Fruit fly (Drosophila melanogaster) whole organism, embryonic: ENCODE data around the gene Ucp4A.

Experiments used
- Abd-B ChIP-seq: fragments of 200-800 bp; sonication (Bioruptor generic); optimal IDR thresholded peaks from 2 replicates; lab custom pipeline; 2018; ENCODE audit warnings: missing biosample characterization, mild to moderate bottlenecking, missing genetic modification characterization, moderate library complexity
- Atf6 ChIP-seq: fragments of 200-800 bp; sonication (Bioruptor generic); IDR thresholded peaks from 2 replicates; pipeline ENCODE4 v1.3.6; 2022; ENCODE audit warnings: missing biosample characterization, missing genetic modification characterization
- B-H2 ChIP-seq: fragments of 200-800 bp; sonication (Bioruptor generic); optimal IDR thresholded peaks from 2 replicates; lab custom pipeline; 2018; ENCODE audit warnings: missing biosample characterization, mild to moderate bottlenecking, missing genetic modification characterization
- C15 ChIP-seq: fragments of 200-800 bp; sonication (Bioruptor generic); IDR thresholded peaks from 3 replicates; pipeline ENCODE4 v1.3.6; 2022; ENCODE audit warnings: missing biosample characterization, missing genetic modification characterization
- CG1024 ChIP-seq: fragments of 200-800 bp; sonication (Bioruptor generic); IDR thresholded peaks from 2 replicates; pipeline ENCODE4 v1.3.6; 2022; ENCODE audit warnings: missing biosample characterization, missing genetic modification characterization
- CG11456 ChIP-seq: fragments of 200-800 bp; sonication (Bioruptor generic); IDR thresholded peaks from 3 replicates; pipeline ENCODE4 v1.3.6; 2022; ENCODE audit warnings: missing biosample characterization, missing genetic modification characterization
- CG12104 ChIP-seq: fragments of 200-800 bp; sonication (Bioruptor generic); optimal IDR thresholded peaks from 3 replicates; lab custom pipeline; 2016; ENCODE audit warnings: missing biosample characterization, missing genetic modification characterization
- CG12391 ChIP-seq: fragments of 200-800 bp; sonication (Bioruptor generic); optimal IDR thresholded peaks from 3 replicates; lab custom pipeline; 2018; ENCODE audit warnings: missing biosample characterization, mild to moderate bottlenecking, missing genetic modification characterization, moderate library complexity
- CG12769 ChIP-seq: fragments of 200-800 bp; sonication (Bioruptor generic); optimal IDR thresholded peaks from 2 replicates; lab custom pipeline; 2019; ENCODE audit warnings: missing biosample characterization, mild to moderate bottlenecking, missing genetic modification characterization, moderate library complexity
- CG13287 ChIP-seq: fragments of 200-800 bp; sonication (Bioruptor generic); IDR thresholded peaks from 2 replicates; pipeline ENCODE4 v1.3.6; 2022; ENCODE audit warnings: missing biosample characterization, missing genetic modification characterization; ENCODE audit not compliant: partially characterized antibody
- CG13424 ChIP-seq: fragments of 200-800 bp; sonication (Bioruptor generic); optimal IDR thresholded peaks from 2 replicates; lab custom pipeline; 2019; ENCODE audit warnings: missing biosample characterization, mild to moderate bottlenecking, missing genetic modification characterization, moderate library complexity
- CG14710 ChIP-seq: fragments of 200-800 bp; sonication (Bioruptor generic); optimal IDR thresholded peaks from 3 replicates; lab custom pipeline; 2019; ENCODE audit warnings: missing biosample characterization, mild to moderate bottlenecking, missing genetic modification characterization, moderate library complexity
- CG14965 ChIP-seq: fragments of 200-800 bp; sonication (Bioruptor generic); optimal IDR thresholded peaks from 2 replicates; lab custom pipeline; 2016; ENCODE audit warnings: missing biosample characterization, missing genetic modification characterization, borderline replicate concordance
- CG17186 ChIP-seq: fragments of 200-800 bp; sonication (Bioruptor generic); optimal IDR thresholded peaks from 3 replicates; lab custom pipeline; 2017; ENCODE audit warnings: missing biosample characterization, missing genetic modification reagents, missing genetic modification characterization
- CG17829 ChIP-seq: fragments of 200-800 bp; optimal IDR thresholded peaks from 2 replicates; lab custom pipeline; 2019; ENCODE audit warnings: missing biosample characterization, mild to moderate bottlenecking, missing genetic modification characterization, moderate library complexity
- CG2120 ChIP-seq: fragments of 200-800 bp; sonication (Bioruptor generic); optimal IDR thresholded peaks from 3 replicates; lab custom pipeline; 2016; ENCODE audit warnings: missing biosample characterization, missing genetic modification characterization
- CG2199 ChIP-seq: fragments of 200-800 bp; sonication (Bioruptor generic); IDR thresholded peaks from 3 replicates; pipeline ENCODE4 v1.3.6; 2022; ENCODE audit warnings: missing biosample characterization, missing genetic modification characterization
- CG2712 ChIP-seq: fragments of 200-800 bp; optimal IDR thresholded peaks from 3 replicates; lab custom pipeline; 2019; ENCODE audit warnings: missing biosample characterization, mild to moderate bottlenecking, missing genetic modification characterization, moderate library complexity
- CG2889 ChIP-seq: fragments of 200-800 bp; sonication (Bioruptor generic); IDR thresholded peaks from 3 replicates; pipeline ENCODE4 v1.3.6; 2022; ENCODE audit warnings: missing biosample characterization, missing genetic modification characterization
- CG30020 ChIP-seq: fragments of 200-800 bp; optimal IDR thresholded peaks from 2 replicates; lab custom pipeline; 2019; ENCODE audit warnings: missing biosample characterization, mild to moderate bottlenecking, missing genetic modification characterization, moderate library complexity
- CG34224 ChIP-seq: fragments of 200-800 bp; sonication (Bioruptor generic); IDR thresholded peaks from 3 replicates; pipeline ENCODE4 v1.3.6; 2022; ENCODE audit warnings: missing biosample characterization, missing genetic modification characterization; ENCODE audit not compliant: partially characterized antibody
- CG4282 ChIP-seq: fragments of 200-800 bp; sonication (Bioruptor generic); optimal IDR thresholded peaks from 2 replicates; lab custom pipeline; 2016; ENCODE audit warnings: missing biosample characterization, missing genetic modification characterization
- CG4617 ChIP-seq: fragments of 200-800 bp; sonication (Bioruptor generic); optimal IDR thresholded peaks from 3 replicates; lab custom pipeline; 2016; ENCODE audit warnings: missing biosample characterization, missing genetic modification characterization, borderline replicate concordance
- CG6175 ChIP-seq: fragments of 200-800 bp; sonication (Bioruptor generic); IDR thresholded peaks from 3 replicates; pipeline ENCODE4 v1.3.6; 2022; ENCODE audit warnings: missing biosample characterization, missing genetic modification characterization
- CG6272 ChIP-seq: fragments of 200-800 bp; sonication (Bioruptor generic); IDR thresholded peaks from 2 replicates; pipeline ENCODE4 v1.3.6; 2022; ENCODE audit warnings: missing biosample characterization, missing genetic modification characterization
- CG6854 ChIP-seq: fragments of 200-800 bp; sonication (Bioruptor generic); optimal IDR thresholded peaks from 3 replicates; lab custom pipeline; 2017; ENCODE audit warnings: missing biosample characterization, mild to moderate bottlenecking, missing genetic modification characterization
- CG7271 ChIP-seq: fragments of 200-800 bp; sonication (Bioruptor generic); optimal IDR thresholded peaks from 2 replicates; lab custom pipeline; 2018; ENCODE audit warnings: missing biosample characterization, mild to moderate bottlenecking, missing genetic modification characterization, moderate library complexity
- CG8388 ChIP-seq: fragments of 200-800 bp; sonication (Bioruptor generic); optimal IDR thresholded peaks from 2 replicates; lab custom pipeline; 2019; ENCODE audit warnings: missing biosample characterization, mild to moderate bottlenecking, missing genetic modification characterization, moderate library complexity
- CG8478 ChIP-seq: fragments of >200 bp; optimal IDR thresholded peaks from 2 replicates; lab custom pipeline; 2018
- CG9727 ChIP-seq: fragments of 200-800 bp; sonication (Bioruptor generic); optimal IDR thresholded peaks from 3 replicates; lab custom pipeline; 2017; ENCODE audit warnings: missing biosample characterization, mild to moderate bottlenecking, missing genetic modification characterization
- Deaf1 ChIP-seq: fragments of 200-800 bp; optimal IDR thresholded peaks from 3 replicates; lab custom pipeline; 2019; ENCODE audit warnings: missing biosample characterization, mild to moderate bottlenecking, missing genetic modification characterization, moderate library complexity
- Ets97D ChIP-seq: fragments of 200-800 bp; sonication (Bioruptor generic); optimal IDR thresholded peaks from 3 replicates; lab custom pipeline; 2016; ENCODE audit warnings: missing biosample characterization, missing genetic modification characterization
- GATAe ChIP-seq: fragments of 200-800 bp; sonication (Bioruptor generic); conservative IDR thresholded peaks from 2 replicates; pipeline ENCODE4 v1.3.6; 2022; ENCODE audit warnings: missing biosample characterization, missing genetic modification characterization
- Hr3 ChIP-seq: fragments of 200-800 bp; sonication (Bioruptor generic); optimal IDR thresholded peaks from 3 replicates; lab custom pipeline; 2016; ENCODE audit warnings: missing biosample characterization, missing genetic modification characterization
- MBD-R2 ChIP-seq: fragments of 200-800 bp; sonication (Bioruptor generic); IDR thresholded peaks from 2 replicates; pipeline ENCODE4 v1.3.6; 2022; ENCODE audit warnings: missing biosample characterization, missing genetic modification characterization
- Myb ChIP-seq: fragments of 200-800 bp; sonication (Bioruptor generic); optimal IDR thresholded peaks from 2 replicates; lab custom pipeline; 2016; ENCODE audit warnings: missing biosample characterization, missing genetic modification characterization
- NK7.1 ChIP-seq: fragments of 200-800 bp; sonication (Bioruptor generic); optimal IDR thresholded peaks from 3 replicates; lab custom pipeline; 2016; ENCODE audit warnings: missing biosample characterization, missing genetic modification characterization
- Neu2 ChIP-seq: fragments of 200-800 bp; sonication (Bioruptor generic); optimal IDR thresholded peaks from 3 replicates; lab custom pipeline; 2016; ENCODE audit warnings: missing biosample characterization, missing genetic modification characterization, borderline replicate concordance
- Opbp ChIP-seq: fragments of 200-800 bp; sonication (Bioruptor generic); IDR thresholded peaks from 3 replicates; pipeline ENCODE4 v1.3.6; 2022; ENCODE audit warnings: missing biosample characterization, missing genetic modification characterization; ENCODE audit not compliant: partially characterized antibody
- bab2 ChIP-seq: fragments of 200-800 bp; sonication (Bioruptor generic); optimal IDR thresholded peaks from 2 replicates; lab custom pipeline; 2016; ENCODE audit warnings: missing biosample characterization, missing genetic modification characterization
- cas ChIP-seq: fragments of 200-800 bp; sonication (Bioruptor generic); IDR thresholded peaks from 2 replicates; pipeline ENCODE4 v1.3.6; 2022; ENCODE audit warnings: missing biosample characterization, missing genetic modification characterization
- ind ChIP-seq: fragments of 200-800 bp; sonication (Bioruptor generic); optimal IDR thresholded peaks from 3 replicates; lab custom pipeline; 2016; ENCODE audit warnings: missing biosample characterization, missing genetic modification characterization
- lilli ChIP-seq: fragments of 200-800 bp; sonication (Bioruptor generic); optimal IDR thresholded peaks from 3 replicates; lab custom pipeline; 2016; ENCODE audit warnings: missing biosample characterization, missing genetic modification characterization
- lov ChIP-seq, 2 experiments: fragments of 200-800 bp in 1 of 2; fragments of >200 bp in 1 of 2; sonication (Bioruptor generic) in 1 of 2; IDR thresholded peaks in 1 of 2; optimal IDR thresholded peaks in 1 of 2; 2 replicates in 1 of 2; 3 replicates in 1 of 2; pipeline versions ENCODE4 v1.3.6 to Lab custom; 2017 to 2022; ENCODE audit warnings: missing biosample characterization in 1 of 2, missing genetic modification characterization in 1 of 2
- pnt ChIP-seq: fragments of 200-800 bp; sonication (Bioruptor generic); optimal IDR thresholded peaks from 3 replicates; lab custom pipeline; 2016; ENCODE audit warnings: missing biosample characterization, missing genetic modification characterization
- pzg ChIP-seq: fragments of 200-800 bp; sonication (Bioruptor generic); optimal IDR thresholded peaks from 3 replicates; lab custom pipeline; 2018; ENCODE audit warnings: missing biosample characterization, mild to moderate bottlenecking, missing genetic modification characterization, moderate library complexity
- row ChIP-seq: fragments of 200-800 bp; sonication (Bioruptor generic); IDR thresholded peaks from 3 replicates; pipeline ENCODE4 v1.3.6; 2022; ENCODE audit warnings: missing biosample characterization, missing genetic modification characterization
- stc ChIP-seq: fragments of 200-800 bp; sonication (Bioruptor generic); IDR thresholded peaks from 2 replicates; pipeline ENCODE4 v1.3.6; 2022; ENCODE audit warnings: missing biosample characterization, missing genetic modification characterization
- stwl ChIP-seq: fragments of 200-800 bp; sonication (Bioruptor generic); optimal IDR thresholded peaks from 3 replicates; lab custom pipeline; 2018; ENCODE audit warnings: missing biosample characterization, mild to moderate bottlenecking, missing genetic modification characterization, moderate library complexity
- tx ChIP-seq: fragments of 200-800 bp; sonication (Bioruptor generic); optimal IDR thresholded peaks from 2 replicates; lab custom pipeline; 2016; ENCODE audit warnings: missing biosample characterization, missing genetic modification characterization
- yki ChIP-seq: fragments of >200 bp; optimal IDR thresholded peaks from 3 replicates; lab custom pipeline; 2018
- zfh1 ChIP-seq: fragments of 200-800 bp; sonication (Bioruptor generic); IDR thresholded peaks from 3 replicates; pipeline ENCODE4 v1.3.6; 2022; ENCODE audit warnings: missing biosample characterization, missing genetic modification characterization

The Ucp4A gene

dm6 chrX:17860711-17861110, 16.0 kb downstream of the Ucp4A start, which contains the start of the genes Arp8 and CG6769 (continued):
- TF ChIP-seq pnt (GFP tag; lab: Kevin White, UChicago) (no peak), zfh1 (no peak), CG1024 (GFP tag; lab: Robert Waterston, UW) (no peak), bab2 (GFP tag; lab: Kevin White, UChicago) (no peak), CG2712 (tag; lab: Kevin White, UChicago) (peak; percentile 19), CG13424 (tag; lab: Kevin White, UChicago) (peak; percentile 6), stwl (peak; percentile 42), CG4617 (GFP tag; lab: Kevin White, UChicago) (peak; percentile 28), CG8388 (peak; percentile 11), CG30020 (tag; lab: Kevin White, UChicago) (peak; percentile 34), CG9727 (GFP tag; lab: Kevin White, UChicago) (peak; percentile 19), CG14965 (no peak), NK7.1 (GFP tag; lab: Kevin White, UChicago) (no peak), CG2199 (no peak), CG6854 (GFP tag; lab: Kevin White, UChicago) (no peak), CG8478 (no peak), GATAe (GFP tag; lab: Robert Waterston, UW) (no peak), CG2120 (GFP tag; lab: Kevin White, UChicago) (peak; percentile 41), tx (GFP tag; lab: Kevin White, UChicago) (no peak), cas (GFP tag; lab: Robert Waterston, UW) (no peak), CG4282 (GFP tag; lab: Kevin White, UChicago) (no peak), CG12391 (tag; lab: Kevin White, UChicago) (peak; percentile 55), CG14710 (tag; lab: Kevin White, UChicago) (peak; percentile 61), B-H2 (peak; percentile 1), yki (lab: Kevin White, UChicago) (no peak), ind (GFP tag; lab: Kevin White, UChicago) (no peak), pzg (GFP tag; lab: Kevin White, UChicago) (peak; percentile 46), MBD-R2 (GFP tag; lab: Robert Waterston, UW) (peak; percentile 74), CG34224 (GFP tag; lab: Robert Waterston, UW) (no peak), lov (optimal IDR thresholded peaks at IDR 0.05; lab: Kevin White, UChicago) (no peak), lov (GFP tag; IDR thresholded peaks at IDR 0.05; lab: Robert Waterston, UW) (no peak), CG6175 (GFP tag; lab: Robert Waterston, UW) (no peak), CG17829 (tag; lab: Kevin White, UChicago) (peak; percentile 27), CG12769 (tag; lab: Kevin White, UChicago) (no peak), Hr3 (GFP tag; lab: Kevin White, UChicago) (no peak), CG12104 (GFP tag; lab: Kevin White, UChicago) (no peak), CG13287 (GFP tag; lab: Robert Waterston, UW) (no peak), lilli (GFP tag; lab: Kevin White, UChicago) (peak; percentile 6), CG6272 (GFP tag; lab: Robert Waterston, UW) (no peak), Opbp (GFP tag; lab: Robert Waterston, UW) (no peak), Deaf1 (tag; lab: Kevin White, UChicago) (no peak), Ets97D (GFP tag; lab: Kevin White, UChicago) (peak; percentile 15), Myb (GFP tag; lab: Kevin White, UChicago) (no peak), CG17186 (GFP tag; lab: Kevin White, UChicago) (peak; percentile 46), Atf6 (GFP tag; lab: Robert Waterston, UW) (no peak), CG11456 (no peak), Neu2 (GFP tag; lab: Kevin White, UChicago) (no peak), CG2889 (GFP tag; lab: Robert Waterston, UW) (no peak), stc (GFP tag; lab: Robert Waterston, UW) (no peak), Abd-B (no peak), C15 (no peak), CG7271 (tag; lab: Kevin White, UChicago) (no peak), row (peak; percentile 64)
